Worm (Caenorhabditis elegans) whole organism, young adult: ENCODE results near the gene F17C8.3.

ENCODE experiments used
- B0035.1 ChIP-seq: sonication (generic microtip); optimal IDR thresholded peaks from 2 replicates; lab custom pipeline; 2016; ENCODE audit warnings: missing genetic modification characterization, mild to moderate bottlenecking, missing compliant biosample characterization, missing genotype, missing genetic modification reagents
- D2030.7 ChIP-seq: fragments of 200-800 bp; sonication (Bioruptor generic); IDR thresholded peaks from 2 replicates; pipeline ENCODE4 v1.3.6; 2022; ENCODE audit warnings: missing genetic modification reagents, missing genetic modification characterization, missing compliant biosample characterization
- F22D6.2 ChIP-seq: sonication (generic microtip); optimal IDR thresholded peaks from 2 replicates; lab custom pipeline; 2016; ENCODE audit warnings: mild to moderate bottlenecking, missing genetic modification characterization, missing compliant biosample characterization
- F33H1.4 ChIP-seq: fragments of 200-800 bp; sonication (Bioruptor generic); IDR thresholded peaks from 2 replicates; pipeline ENCODE4 v1.3.6; 2022; ENCODE audit warnings: missing genetic modification reagents, missing genetic modification characterization, missing compliant biosample characterization
- F39B2.1 ChIP-seq: fragments of 200-800 bp; sonication (Bioruptor generic); IDR thresholded peaks from 2 replicates; pipeline ENCODE4 v1.3.6; 2022; ENCODE audit warnings: missing genetic modification reagents, missing genetic modification characterization, missing compliant biosample characterization
- F57C9.4 ChIP-seq: sonication (generic microtip); optimal IDR thresholded peaks from 2 replicates; lab custom pipeline; 2017; ENCODE audit warnings: mild to moderate bottlenecking, missing genetic modification characterization, missing compliant biosample characterization
- K12H6.12 ChIP-seq: fragments of 200-800 bp; sonication (Bioruptor generic); optimal IDR thresholded peaks from 2 replicates; lab custom pipeline; 2018; ENCODE audit warnings: mild to moderate bottlenecking, missing genetic modification characterization, missing compliant biosample characterization
- Y53G8AR.9 ChIP-seq: fragments of 200-800 bp; sonication (Bioruptor generic); conservative IDR thresholded peaks from 2 replicates; pipeline ENCODE4 v1.3.6; 2022; ENCODE audit warnings: missing genetic modification reagents, missing genetic modification characterization, missing compliant biosample characterization
- Y79H2A.3 ChIP-seq: fragments of 200-800 bp; sonication (Bioruptor generic); conservative IDR thresholded peaks from 2 replicates; pipeline ENCODE4 v1.3.6; 2022; ENCODE audit warnings: missing genetic modification reagents, missing genetic modification characterization, missing compliant biosample characterization
- ZK185.1 ChIP-seq: sonication (generic microtip); optimal IDR thresholded peaks from 2 replicates; lab custom pipeline; 2016; ENCODE audit warnings: mild to moderate bottlenecking, missing genetic modification characterization, missing compliant biosample characterization; ENCODE audit not compliant: poor library complexity, severe bottlenecking
- bed-2 ChIP-seq: fragments of 200-800 bp; sonication (Bioruptor generic); IDR thresholded peaks from 2 replicates; pipeline ENCODE4 v1.3.6; 2022; ENCODE audit warnings: missing genetic modification reagents, missing genetic modification characterization, missing compliant biosample characterization
- cebp-1 ChIP-seq, 2 experiments: fragments of 200-800 bp in 1 of 2; sonication (Bioruptor generic) in 1 of 2; sonication (generic microtip) in 1 of 2; IDR thresholded peaks in 1 of 2; optimal IDR thresholded peaks in 1 of 2; 2 replicates each; pipeline versions ENCODE4 v1.3.6 to Lab custom; 2017 to 2022; ENCODE audit warnings: missing compliant biosample characterization in 2 of 2, missing genetic modification characterization in 2 of 2, mild to moderate bottlenecking in 1 of 2, missing genetic modification reagents in 1 of 2, moderate library complexity in 1 of 2
- ceh-27 ChIP-seq: fragments of 200-800 bp; sonication (Bioruptor generic); optimal IDR thresholded peaks from 2 replicates; lab custom pipeline; 2018; ENCODE audit warnings: mild to moderate bottlenecking, missing genetic modification characterization, moderate library complexity, missing compliant biosample characterization
- dox-1 ChIP-seq: fragments of 200-800 bp; sonication (Bioruptor generic); IDR thresholded peaks from 2 replicates; pipeline ENCODE4 v1.3.6; 2022; ENCODE audit warnings: missing genetic modification reagents, missing genetic modification characterization, missing compliant biosample characterization
- dpl-1 ChIP-seq: fragments of 150-350 bp; optimal IDR thresholded peaks from 2 replicates; lab custom pipeline; 2014; ENCODE audit warnings: missing biosample characterization, missing genetic modification reagents, missing genetic modification characterization
- egrh-3 ChIP-seq: fragments of 200-800 bp; sonication (Bioruptor generic); IDR thresholded peaks from 2 replicates; pipeline ENCODE4 v1.3.6; 2022; ENCODE audit warnings: missing genetic modification reagents, missing genetic modification characterization, missing compliant biosample characterization
- gei-17 ChIP-seq: fragments of 200-800 bp; sonication (Bioruptor generic); optimal IDR thresholded peaks from 2 replicates; lab custom pipeline; 2018; ENCODE audit warnings: mild to moderate bottlenecking, missing genetic modification characterization, missing compliant biosample characterization
- hmg-20 ChIP-seq: fragments of 200-800 bp; sonication (Bioruptor generic); IDR thresholded peaks from 2 replicates; pipeline ENCODE4 v1.3.6; 2022; ENCODE audit warnings: missing genetic modification reagents, missing genetic modification characterization, missing compliant biosample characterization
- hrde-1 ChIP-seq: sonication (generic microtip); optimal IDR thresholded peaks from 2 replicates; lab custom pipeline; 2016; ENCODE audit warnings: missing genetic modification characterization, mild to moderate bottlenecking, missing compliant biosample characterization, moderate library complexity, missing genotype, missing genetic modification reagents, borderline replicate concordance
- lag-1 ChIP-seq: fragments of 200-800 bp; sonication (Bioruptor generic); IDR thresholded peaks from 2 replicates; pipeline ENCODE4 v1.3.6; 2022; ENCODE audit warnings: missing genetic modification reagents, missing genetic modification characterization, missing compliant biosample characterization
- let-526 ChIP-seq: fragments of 200-800 bp; sonication (Bioruptor generic); IDR thresholded peaks from 2 replicates; pipeline ENCODE4 v1.3.6; 2022; ENCODE audit warnings: missing genetic modification reagents, missing genetic modification characterization, missing compliant biosample characterization
- let-607 ChIP-seq, 2 experiments: fragments of 200-800 bp in 1 of 2; sonication (Bioruptor generic) in 1 of 2; sonication (generic microtip) in 1 of 2; optimal IDR thresholded peaks; 2 replicates each; lab custom pipeline; 2016 to 2018; ENCODE audit warnings: mild to moderate bottlenecking in 2 of 2, missing compliant biosample characterization in 2 of 2, missing genetic modification characterization in 2 of 2, moderate library complexity in 2 of 2, missing genotype in 1 of 2
- lin-40 ChIP-seq: sonication (generic microtip); optimal IDR thresholded peaks from 2 replicates; lab custom pipeline; 2016; ENCODE audit warnings: missing genetic modification characterization, mild to moderate bottlenecking, missing compliant biosample characterization, missing genotype, missing genetic modification reagents
- lsl-1 ChIP-seq: fragments of 200-800 bp; sonication (Bioruptor generic); optimal IDR thresholded peaks from 2 replicates; lab custom pipeline; 2018; ENCODE audit warnings: mild to moderate bottlenecking, missing genetic modification characterization, moderate library complexity, missing compliant biosample characterization
- lsy-27 ChIP-seq: sonication (generic microtip); optimal IDR thresholded peaks from 2 replicates; lab custom pipeline; 2017; ENCODE audit warnings: missing genetic modification characterization, mild to moderate bottlenecking, missing compliant biosample characterization, antibody characterized with exemption, missing genotype, borderline replicate concordance; ENCODE audit not compliant: insufficient read depth
- madf-8 ChIP-seq: fragments of 200-800 bp; sonication (Bioruptor generic); conservative IDR thresholded peaks from 2 replicates; pipeline ENCODE4 v1.3.6; 2022; ENCODE audit warnings: missing genetic modification reagents, missing genetic modification characterization, missing compliant biosample characterization
- nfyb-1 ChIP-seq: fragments of 200-800 bp; sonication (Bioruptor generic); IDR thresholded peaks from 2 replicates; pipeline ENCODE4 v1.3.6; 2022; ENCODE audit warnings: missing genetic modification reagents, missing genetic modification characterization, missing compliant biosample characterization
- rec-8 ChIP-seq, 2 experiments: sonication (generic microtip); optimal IDR thresholded peaks; 2 replicates each; lab custom pipeline; 2016; ENCODE audit warnings: mild to moderate bottlenecking in 2 of 2, missing genetic modification characterization in 2 of 2, missing genetic modification reagents in 2 of 2, missing genotype in 2 of 2, missing biosample characterization in 1 of 2, missing compliant biosample characterization in 1 of 2, moderate library complexity in 1 of 2
- rpc-1 ChIP-seq, 2 experiments: fragments of 150-350 bp in 1 of 2; sonication (generic microtip) in 1 of 2; optimal IDR thresholded peaks; 2 replicates each; lab custom pipeline; 2014 to 2018; ENCODE audit warnings: missing biosample characterization in 1 of 2, missing genetic modification characterization in 1 of 2, missing genetic modification reagents in 1 of 2, missing genotype in 1 of 2
- snpc-1.1 ChIP-seq: sonication (generic microtip); optimal IDR thresholded peaks from 2 replicates; lab custom pipeline; 2017; ENCODE audit warnings: missing genetic modification characterization, mild to moderate bottlenecking, missing compliant biosample characterization, antibody characterized with exemption, moderate library complexity, missing genotype, missing genetic modification reagents; ENCODE audit not compliant: insufficient read depth
- tbp1 ChIP-seq: fragments of 200-800 bp; sonication (Bioruptor generic); optimal IDR thresholded peaks from 2 replicates; lab custom pipeline; 2018; ENCODE audit warnings: mild to moderate bottlenecking, missing genetic modification characterization, missing compliant biosample characterization
- tlf-1 ChIP-seq: fragments of 200-800 bp; sonication (Bioruptor generic); optimal IDR thresholded peaks from 2 replicates; lab custom pipeline; 2018; ENCODE audit warnings: mild to moderate bottlenecking, missing genetic modification characterization, missing compliant biosample characterization
- unc-130 ChIP-seq: sonication (generic microtip); optimal IDR thresholded peaks from 2 replicates; lab custom pipeline; 2016; ENCODE audit warnings: missing genetic modification reagents, missing genetic modification characterization, missing compliant biosample characterization
- zfh-2 ChIP-seq: fragments of 200-800 bp; sonication (Bioruptor generic); conservative IDR thresholded peaks from 2 replicates; pipeline ENCODE4 v1.3.6; 2022; ENCODE audit warnings: missing genetic modification reagents, missing genetic modification characterization, missing compliant biosample characterization
- ztf-18 ChIP-seq: sonication (generic microtip); optimal IDR thresholded peaks from 2 replicates; lab custom pipeline; 2016; ENCODE audit warnings: missing genotype, mild to moderate bottlenecking, missing genetic modification characterization, missing compliant biosample characterization

The F17C8.3 gene

DNA sequence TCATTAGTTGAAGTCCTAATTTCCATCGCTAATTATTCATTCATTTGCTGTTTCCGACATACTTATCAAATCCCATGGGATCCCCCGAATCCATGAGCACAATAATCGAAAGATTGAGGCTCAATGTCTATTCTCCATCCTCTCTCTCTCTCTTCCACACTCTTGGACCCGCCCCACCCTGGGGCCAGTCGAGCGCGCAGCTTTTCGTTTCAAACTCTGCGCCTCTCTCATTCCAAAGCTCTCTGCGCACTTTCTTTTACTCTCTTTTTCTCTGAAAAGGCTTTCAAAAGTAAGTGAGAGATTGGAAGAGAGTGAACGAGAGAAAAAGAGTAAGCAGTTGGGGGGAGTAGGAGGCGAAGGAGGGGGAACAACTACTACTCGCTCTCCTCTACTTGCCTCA is 10.0 kb upstream of the F17C8.3 start, which contains the start of gene acy-1 (continued):
- TF ChIP-seq cebp-1 (GFP tag; IDR thresholded peaks at IDR 0.05; lab: Robert Waterston, UW) (no peak), cebp-1 (tag; optimal IDR thresholded peaks at IDR 0.05; lab: Kevin White, UChicago) (peak; percentile 59), let-607 (tag; optimal IDR thresholded peaks at IDR 0.05; lab: Kevin White, UChicago) (no peak), gei-17 (GFP tag; lab: Kevin White, UChicago) (no peak)

DNA sequence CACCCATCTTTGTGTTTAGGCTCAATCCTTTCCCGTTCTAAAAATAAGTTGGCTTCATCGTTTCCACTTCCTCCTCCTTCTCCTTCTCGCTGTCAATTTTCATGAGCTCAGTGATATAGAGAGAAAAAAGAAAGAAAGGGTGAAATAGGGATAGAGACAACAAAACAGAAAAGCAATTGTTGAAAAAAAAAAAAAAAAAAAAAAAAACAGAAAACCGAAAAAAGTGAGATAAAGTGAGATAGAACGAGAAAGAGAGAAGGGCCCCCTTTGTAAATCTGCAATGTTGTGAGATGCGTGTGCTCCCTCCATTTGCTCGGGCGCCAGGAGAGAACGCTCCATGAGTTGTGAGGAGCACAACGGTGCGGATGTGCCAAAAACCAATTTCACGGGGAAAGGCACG is 7.8 kb upstream of the F17C8.3 start:
- TF ChIP-seq zfh-2 (GFP tag; lab: Robert Waterston, UW) (peak; percentile 54), rec-8 (tag; optimal IDR thresholded peaks at IDR 0.05; lab: Kevin White, UChicago) (no peak)

DNA sequence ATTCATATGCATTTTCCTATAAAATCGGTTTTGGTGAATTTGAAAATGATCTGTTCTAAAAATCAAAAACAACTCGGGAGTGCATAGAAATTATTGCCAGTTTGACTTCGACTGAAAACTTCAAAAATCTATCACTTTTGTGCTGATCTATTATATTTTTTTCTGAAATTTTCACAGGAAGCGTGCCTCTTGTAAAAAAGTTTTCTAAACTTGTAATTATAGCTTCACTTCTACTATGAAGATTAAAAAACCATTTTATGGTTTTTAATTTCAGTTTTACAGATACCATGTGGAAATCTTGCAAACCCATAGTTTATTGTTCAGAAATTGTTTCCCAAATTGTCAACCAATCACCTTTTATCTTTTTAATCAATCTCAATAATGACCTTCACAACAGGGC is 2.3 kb downstream of the F17C8.3 start, which contains the start of gene F17C8.9:
Gene F17C8.9, plus strand, starts transcription at position 301 of the 400 bp plus-strand sequence.
- TF ChIP-seq D2030.7 (GFP tag; lab: Robert Waterston, UW) (no peak), lsl-1 (no peak), ceh-27 (GFP tag; lab: Kevin White, UChicago) (no peak), dox-1 (no peak), nfyb-1 (GFP tag; lab: Robert Waterston, UW) (no peak), unc-130 (GFP tag; lab: Kevin White, UChicago) (no peak), lsy-27 (tag; lab: Kevin White, UChicago) (no peak), lag-1 (GFP tag; lab: Robert Waterston, UW) (no peak), B0035.1 (tag; lab: Kevin White, UChicago) (no peak), snpc-1.1 (no peak), hrde-1 (tag; lab: Kevin White, UChicago) (no peak), lin-40 (tag; lab: Kevin White, UChicago) (no peak), F33H1.4 (GFP tag; lab: Robert Waterston, UW) (no peak), Y53G8AR.9 (no peak), dpl-1 (GFP tag; lab: Kevin White, UChicago) (no peak), zfh-2 (GFP tag; lab: Robert Waterston, UW) (no peak), tlf-1 (GFP tag; lab: Kevin White, UChicago) (no peak), let-607 (tag; optimal IDR thresholded peaks at IDR 0.05; lab: Kevin White, UChicago) (no peak), F57C9.4 (tag; lab: Kevin White, UChicago) (no peak), egrh-3 (no peak)

DNA sequence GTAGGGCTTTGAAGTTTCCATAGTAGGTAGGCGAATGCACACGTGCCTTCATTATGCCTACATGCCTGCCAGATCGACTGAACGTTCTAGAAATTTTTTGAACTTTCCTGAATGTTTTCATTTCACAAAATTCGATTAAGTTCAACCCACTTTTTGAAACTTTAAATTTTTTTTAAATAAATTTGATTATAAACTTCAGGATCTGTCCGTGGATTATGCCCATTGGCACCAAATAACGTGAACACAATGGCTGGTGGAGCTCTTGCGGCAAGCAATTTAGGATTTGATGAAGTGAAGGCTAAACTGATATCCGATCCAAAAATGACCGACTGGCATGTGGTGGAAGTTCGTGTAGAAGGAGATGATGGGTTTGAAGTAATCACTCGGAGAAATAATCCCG is 3.7 kb downstream of the F17C8.3 start, which contains the start of gene F17C8.7:
Gene F17C8.7, plus strand, starts transcription at position 301 of the 400 bp plus-strand sequence.
- TF ChIP-seq tbp1 (GFP tag; lab: Kevin White, UChicago) (no peak), bed-2 (GFP tag; lab: Robert Waterston, UW) (no peak), let-526 (GFP tag; lab: Robert Waterston, UW) (no peak), K12H6.12 (tag; lab: Kevin White, UChicago) (no peak), hmg-20 (GFP tag; lab: Robert Waterston, UW) (no peak), ztf-18 (tag; lab: Kevin White, UChicago) (no peak), Y79H2A.3 (no peak), hrde-1 (tag; lab: Kevin White, UChicago) (no peak), F22D6.2 (no peak), lin-40 (tag; lab: Kevin White, UChicago) (no peak), unc-130 (GFP tag; lab: Kevin White, UChicago) (no peak), ZK185.1 (tag; lab: Kevin White, UChicago) (no peak), madf-8 (GFP tag; lab: Robert Waterston, UW) (no peak), F39B2.1 (GFP tag; lab: Robert Waterston, UW) (no peak), rpc-1 (optimal IDR thresholded peaks at IDR 0.05; lab: Kevin White, UChicago) (no peak), rpc-1 (tag; optimal IDR thresholded peaks at IDR 0.05; lab: Kevin White, UChicago) (no peak)
